Worm (Caenorhabditis elegans) whole organism, late embryonic: ENCODE measurements around the gene C14A11.9.

ENCODE experiments used
- C08G9.2 ChIP-seq: sonication (generic microtip); optimal IDR thresholded peaks from 2 replicates; lab custom pipeline; 2016; ENCODE audit warnings: mild to moderate bottlenecking, missing genetic modification characterization, moderate library complexity, missing compliant biosample characterization
- C38D4.7 ChIP-seq: fragments of 200-800 bp; sonication (Bioruptor generic); optimal IDR thresholded peaks from 2 replicates; lab custom pipeline; 2018; ENCODE audit warnings: mild to moderate bottlenecking, missing genetic modification characterization, moderate library complexity, missing compliant biosample characterization
- F13H6.1 ChIP-seq: sonication (generic microtip); optimal IDR thresholded peaks from 2 replicates; lab custom pipeline; 2016; ENCODE audit warnings: missing genetic modification characterization, missing compliant biosample characterization
- Y22D7AL.16 ChIP-seq: sonication (generic microtip); optimal IDR thresholded peaks from 2 replicates; lab custom pipeline; 2016; ENCODE audit warnings: missing genetic modification characterization, missing compliant biosample characterization
- ahr-1 ChIP-seq: sonication (generic microtip); optimal IDR thresholded peaks from 2 replicates; lab custom pipeline; 2016; ENCODE audit warnings: missing genetic modification characterization, missing compliant biosample characterization
- ama-1 ChIP-seq: fragments of 150-350 bp; optimal IDR thresholded peaks from 2 replicates; lab custom pipeline; 2014
- ceh-14 ChIP-seq: sonication (generic microtip); optimal IDR thresholded peaks from 2 replicates; lab custom pipeline; 2016; ENCODE audit warnings: missing genotype, missing genetic modification characterization, missing compliant biosample characterization
- ceh-30 ChIP-seq: fragments of 150-350 bp; optimal IDR thresholded peaks from 2 replicates; lab custom pipeline; 2014; ENCODE audit warnings: missing biosample characterization, missing genetic modification characterization
- ceh-31 ChIP-seq: sonication (generic microtip); optimal IDR thresholded peaks from 2 replicates; lab custom pipeline; 2016; ENCODE audit warnings: missing genetic modification characterization, missing compliant biosample characterization
- ceh-34 ChIP-seq: sonication (generic microtip); optimal IDR thresholded peaks from 2 replicates; lab custom pipeline; 2016; ENCODE audit warnings: mild to moderate bottlenecking, missing genetic modification characterization, missing compliant biosample characterization
- ceh-48 ChIP-seq: sonication (generic microtip); optimal IDR thresholded peaks from 2 replicates; lab custom pipeline; 2016; ENCODE audit warnings: missing genetic modification characterization, inconsistent platforms, missing compliant biosample characterization
- ceh-6 ChIP-seq: fragments of 200-800 bp; sonication (Bioruptor generic); optimal IDR thresholded peaks from 2 replicates; lab custom pipeline; 2018; ENCODE audit warnings: mild to moderate bottlenecking, missing genetic modification characterization, missing compliant biosample characterization
- che-1 ChIP-seq: sonication (generic microtip); optimal IDR thresholded peaks from 2 replicates; lab custom pipeline; 2016; ENCODE audit warnings: mild to moderate bottlenecking, missing genetic modification characterization, missing compliant biosample characterization
- elt-4 ChIP-seq: sonication (generic microtip); optimal IDR thresholded peaks from 2 replicates; lab custom pipeline; 2016; ENCODE audit warnings: missing genetic modification characterization, missing compliant biosample characterization
- ets-4 ChIP-seq: sonication (generic microtip); optimal IDR thresholded peaks from 2 replicates; lab custom pipeline; 2016; ENCODE audit warnings: missing genetic modification characterization, missing compliant biosample characterization
- eyg-1 ChIP-seq: sonication (generic microtip); optimal IDR thresholded peaks from 2 replicates; lab custom pipeline; 2016; ENCODE audit warnings: missing genotype, missing genetic modification characterization, missing compliant biosample characterization
- fax-1 ChIP-seq: sonication (generic microtip); optimal IDR thresholded peaks from 2 replicates; lab custom pipeline; 2016; ENCODE audit warnings: missing genotype, missing genetic modification characterization, missing compliant biosample characterization
- fkh-10 ChIP-seq: fragments of 150-350 bp; optimal IDR thresholded peaks from 2 replicates; lab custom pipeline; 2014; ENCODE audit warnings: missing biosample characterization, missing genetic modification reagents, missing genetic modification characterization
- fkh-6 ChIP-seq: sonication (generic microtip); optimal IDR thresholded peaks from 2 replicates; lab custom pipeline; 2016; ENCODE audit warnings: missing genetic modification characterization, missing compliant biosample characterization
- gmeb-2 ChIP-seq: sonication (generic microtip); optimal IDR thresholded peaks from 2 replicates; lab custom pipeline; 2016; ENCODE audit warnings: missing genetic modification characterization, inconsistent platforms, missing compliant biosample characterization
- hlh-30 ChIP-seq: sonication (generic microtip); optimal IDR thresholded peaks from 2 replicates; lab custom pipeline; 2017; ENCODE audit warnings: antibody characterized with exemption, missing genetic modification characterization, missing compliant biosample characterization; ENCODE audit not compliant: insufficient read depth
- hlh-6 ChIP-seq: sonication (generic microtip); optimal IDR thresholded peaks from 2 replicates; lab custom pipeline; 2016; ENCODE audit warnings: missing genotype, missing genetic modification characterization, missing compliant biosample characterization
- hlh-8 ChIP-seq: sonication (generic microtip); optimal IDR thresholded peaks from 2 replicates; lab custom pipeline; 2016; ENCODE audit warnings: missing genotype, missing genetic modification characterization, missing compliant biosample characterization
- madf-2 ChIP-seq: sonication (generic microtip); optimal IDR thresholded peaks from 2 replicates; lab custom pipeline; 2017; ENCODE audit warnings: missing genetic modification characterization, missing compliant biosample characterization
- mec-3 ChIP-seq: sonication (generic microtip); optimal IDR thresholded peaks from 2 replicates; lab custom pipeline; 2016; ENCODE audit warnings: borderline replicate concordance, missing genetic modification characterization, missing compliant biosample characterization
- nfya-1 ChIP-seq: sonication (generic microtip); optimal IDR thresholded peaks from 2 replicates; lab custom pipeline; 2017; ENCODE audit warnings: missing genetic modification characterization, mild to moderate bottlenecking, missing compliant biosample characterization, antibody characterized with exemption, moderate library complexity
- nhr-232 ChIP-seq: sonication (generic microtip); optimal IDR thresholded peaks from 2 replicates; lab custom pipeline; 2016; ENCODE audit warnings: missing genetic modification characterization, missing compliant biosample characterization
- odd-2 ChIP-seq: sonication (generic microtip); optimal IDR thresholded peaks from 2 replicates; lab custom pipeline; 2017; ENCODE audit warnings: antibody characterized with exemption, mild to moderate bottlenecking, missing genetic modification characterization, missing compliant biosample characterization
- pag-3 ChIP-seq: sonication (generic microtip); optimal IDR thresholded peaks from 2 replicates; lab custom pipeline; 2016; ENCODE audit warnings: missing compliant biosample characterization, missing genetic modification characterization, borderline replicate concordance
- pat-9 ChIP-seq: fragments of 200-800 bp; sonication (Bioruptor generic); optimal IDR thresholded peaks from 2 replicates; lab custom pipeline; 2018; ENCODE audit warnings: mild to moderate bottlenecking, missing genetic modification characterization, moderate library complexity, missing compliant biosample characterization
- pax-1 ChIP-seq: fragments of 150-350 bp; optimal IDR thresholded peaks from 2 replicates; lab custom pipeline; 2014; ENCODE audit warnings: missing biosample characterization, missing genetic modification characterization
- pha-2 ChIP-seq: sonication (generic microtip); optimal IDR thresholded peaks from 2 replicates; lab custom pipeline; 2017; ENCODE audit warnings: mild to moderate bottlenecking, missing genetic modification characterization, missing compliant biosample characterization
- pha-4 ChIP-seq: fragments of 150-350 bp; optimal IDR thresholded peaks from 2 replicates; lab custom pipeline; 2018; ENCODE audit warnings: missing biosample characterization, missing genetic modification reagents, missing genetic modification characterization
- pqm-1 ChIP-seq: sonication (generic microtip); optimal IDR thresholded peaks from 2 replicates; lab custom pipeline; 2016; ENCODE audit warnings: missing genetic modification characterization, missing compliant biosample characterization
- pros-1 ChIP-seq: fragments of 150-350 bp; optimal IDR thresholded peaks from 2 replicates; lab custom pipeline; 2014; ENCODE audit warnings: missing biosample characterization, missing genetic modification reagents, missing genetic modification characterization
- ref-2 ChIP-seq: sonication (generic microtip); optimal IDR thresholded peaks from 2 replicates; lab custom pipeline; 2016; ENCODE audit warnings: missing genetic modification characterization, missing compliant biosample characterization
- sox-2 ChIP-seq: fragments of 200-800 bp; sonication (Bioruptor generic); IDR thresholded peaks from 2 replicates; pipeline ENCODE4 v1.3.6; 2022; ENCODE audit warnings: missing genetic modification reagents, missing genetic modification characterization, missing compliant biosample characterization
- tbx-2 ChIP-seq: sonication (generic microtip); optimal IDR thresholded peaks from 2 replicates; lab custom pipeline; 2016; ENCODE audit warnings: missing genetic modification characterization, missing compliant biosample characterization
- tbx-7 ChIP-seq: sonication (generic microtip); optimal IDR thresholded peaks from 2 replicates; lab custom pipeline; 2016; ENCODE audit warnings: missing genotype, missing genetic modification characterization, missing compliant biosample characterization
- ttx-3 ChIP-seq: sonication (generic microtip); optimal IDR thresholded peaks from 2 replicates; lab custom pipeline; 2016; ENCODE audit warnings: missing genetic modification reagents, missing genetic modification characterization, missing compliant biosample characterization
- unc-42 ChIP-seq: sonication (generic microtip); optimal IDR thresholded peaks from 2 replicates; lab custom pipeline; 2016; ENCODE audit warnings: missing genotype, missing genetic modification characterization, missing compliant biosample characterization
- unc-55 ChIP-seq: sonication (generic microtip); optimal IDR thresholded peaks from 2 replicates; lab custom pipeline; 2017; ENCODE audit warnings: missing biosample characterization, missing genetic modification reagents, missing genetic modification characterization
- unc-86 ChIP-seq: sonication (generic microtip); optimal IDR thresholded peaks from 2 replicates; lab custom pipeline; 2016; ENCODE audit warnings: missing genetic modification characterization, missing compliant biosample characterization
- zip-5 ChIP-seq: sonication (generic microtip); optimal IDR thresholded peaks from 2 replicates; lab custom pipeline; 2016; ENCODE audit warnings: missing genetic modification characterization, missing compliant biosample characterization
- ztf-16 ChIP-seq: sonication (generic microtip); optimal IDR thresholded peaks from 2 replicates; lab custom pipeline; 2017; ENCODE audit warnings: missing genetic modification characterization, missing compliant biosample characterization

Gene C14A11.9

DNA sequence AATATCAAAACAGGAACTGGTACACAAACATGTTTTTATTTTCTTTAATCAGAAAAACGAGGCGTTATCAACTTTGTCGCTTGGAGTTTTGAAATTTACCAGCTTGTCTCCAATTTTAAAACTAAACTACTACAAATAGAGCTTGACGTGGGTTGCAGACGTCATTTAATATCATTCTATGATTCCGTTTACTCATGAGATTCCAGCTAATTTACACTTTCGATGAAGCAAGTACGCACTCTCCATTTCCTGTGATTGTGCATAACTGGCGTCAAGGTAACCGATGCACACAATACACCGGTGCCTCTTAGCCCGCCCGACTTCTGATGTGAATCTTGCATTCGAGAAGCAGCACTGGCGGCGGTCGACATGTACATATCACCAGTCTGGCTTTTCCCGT, 9.5 kb upstream of the C14A11.9 start:
- TF ChIP-seq ttx-3 (tag; lab: Kevin White, UChicago) (no peak), ama-1 (no peak), mec-3 (no peak), ahr-1 (no peak), pqm-1 (no peak), unc-86 (no peak), fax-1 (tag; lab: Kevin White, UChicago) (no peak), unc-55 (GFP tag; lab: Kevin White, UChicago) (no peak), ceh-6 (GFP tag; lab: Kevin White, UChicago) (no peak), pros-1 (no peak), nhr-232 (tag; lab: Kevin White, UChicago) (no peak), ztf-16 (tag; lab: Kevin White, UChicago) (no peak), C08G9.2 (tag; lab: Kevin White, UChicago) (no peak), hlh-6 (tag; lab: Kevin White, UChicago) (no peak)

DNA sequence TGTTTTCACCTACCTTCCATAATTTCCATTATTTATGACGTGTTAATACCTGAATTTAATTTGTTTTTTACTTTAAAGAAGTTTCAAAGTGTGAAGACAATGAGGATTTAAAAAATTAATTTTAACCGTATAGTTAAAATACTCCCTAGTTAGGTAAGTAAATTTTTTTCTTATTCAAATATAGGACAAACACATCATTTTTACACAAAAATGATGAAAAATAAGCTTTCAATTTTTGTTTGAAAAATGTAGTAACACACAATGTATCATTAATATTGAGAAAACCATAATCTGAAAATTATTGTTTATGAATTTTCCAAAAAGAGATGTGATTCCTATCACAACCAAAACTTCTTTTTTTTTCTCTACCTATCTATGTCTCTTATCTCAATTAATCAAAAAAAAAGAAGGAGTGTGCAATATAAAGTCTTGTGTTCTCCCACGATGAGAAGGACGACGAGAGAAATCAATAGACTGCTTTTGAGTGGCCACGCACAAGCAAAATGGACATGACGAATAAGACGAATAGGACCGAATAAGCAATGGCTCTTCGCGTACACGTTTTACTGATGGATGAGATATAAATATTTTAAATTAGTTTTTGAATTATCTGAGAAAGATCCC, 4.8 kb upstream of the C14A11.9 start, which contains the start of gene C14A11.6:
Gene C14A11.6, minus strand, starts transcription at position 51 of the 624 bp plus-strand sequence.
- TF ChIP-seq sox-2 (GFP tag; lab: Robert Waterston, UW) = no peak
- TF ChIP-seq pax-1 (tag; lab: Kevin White, UChicago) = no peak
- peak; percentile 53 for TF ChIP-seq ceh-48 (tag; lab: Kevin White, UChicago)
- TF ChIP-seq nhr-232 (tag; lab: Kevin White, UChicago) = no peak
- no peak for TF ChIP-seq pha-2
- TF ChIP-seq fkh-6 (tag; lab: Kevin White, UChicago) = no peak
- no peak for TF ChIP-seq eyg-1 (tag; lab: Kevin White, UChicago)

DNA sequence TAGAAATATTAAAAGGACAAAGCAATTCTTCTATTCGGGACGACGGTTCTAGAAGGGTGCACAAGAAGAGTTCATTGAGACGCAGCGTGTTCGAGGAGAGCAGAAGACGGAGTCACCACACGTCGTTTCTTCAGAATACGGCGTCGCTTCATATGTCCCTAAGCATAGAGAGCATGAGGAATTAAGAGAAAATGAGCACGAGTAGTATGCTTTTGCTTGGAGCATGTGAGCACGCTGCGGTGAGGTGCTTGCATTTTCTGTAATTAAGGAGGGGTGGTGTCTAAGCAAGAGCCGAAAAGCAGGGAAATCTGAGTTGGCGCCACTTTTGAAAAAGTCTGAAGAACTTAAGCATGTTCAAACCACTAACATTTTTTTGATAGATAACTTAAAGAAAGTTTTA, 2.0 kb downstream of the C14A11.9 start, which contains the start of gene C14A11.5:
Gene C14A11.5, minus strand, starts transcription at position 139 of the 400 bp plus-strand sequence.
- no peak for TF ChIP-seq hlh-8 (tag; lab: Kevin White, UChicago)
- TF ChIP-seq ceh-14 (tag; lab: Kevin White, UChicago) = peak; percentile 35
- peak; percentile 8 for TF ChIP-seq unc-42 (tag; lab: Kevin White, UChicago)
- no peak for TF ChIP-seq pha-4 (tag; lab: Kevin White, UChicago)
- TF ChIP-seq tbx-2 (tag; lab: Kevin White, UChicago) = peak; percentile 3
- TF ChIP-seq ceh-31 = peak; percentile 57
- no peak for TF ChIP-seq ceh-48 (tag; lab: Kevin White, UChicago)
- TF ChIP-seq hlh-30 (tag; lab: Kevin White, UChicago) = peak; percentile 24
- TF ChIP-seq, all 69 proteins: peak for 5

DNA sequence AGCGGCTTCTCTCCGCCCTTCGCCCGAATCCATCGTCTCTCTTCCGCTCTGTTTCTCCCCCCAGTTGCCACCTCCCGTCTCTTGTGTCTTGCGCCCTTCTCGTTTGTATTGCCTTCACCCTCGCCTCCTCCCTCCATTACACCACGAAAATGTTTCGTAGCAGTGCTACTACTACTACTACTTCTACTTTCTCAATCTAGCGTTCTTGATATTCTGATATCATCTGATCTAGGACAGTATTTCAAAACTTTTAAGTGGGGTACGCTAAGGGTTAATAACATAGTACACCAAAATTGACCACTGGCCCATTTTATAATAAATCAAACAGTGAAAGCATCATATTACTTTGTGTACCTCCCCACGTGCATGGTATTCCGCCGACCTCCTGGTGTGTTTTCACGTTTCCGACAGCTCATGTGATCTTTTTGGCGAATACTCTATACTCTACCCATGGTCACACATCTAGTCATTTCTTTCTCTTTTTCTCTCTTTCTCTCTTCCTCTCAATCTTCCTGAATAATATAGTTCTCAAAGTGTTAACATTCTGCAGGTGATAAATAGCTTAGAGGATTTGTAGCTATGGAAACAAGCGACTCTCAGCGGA, 6.8 kb downstream of the C14A11.9 start, which contains the start of gene C14A11.2:
Gene C14A11.2, plus strand, starts transcription at position 551 of the 604 bp plus-strand sequence.
- no peak for TF ChIP-seq pha-4 (tag; lab: Kevin White, UChicago)
- TF ChIP-seq pqm-1 = no peak
- TF ChIP-seq Y22D7AL.16 (tag; lab: Kevin White, UChicago) = no peak
- TF ChIP-seq pha-2 = no peak
- TF ChIP-seq pag-3 (tag; lab: Kevin White, UChicago) = peak; percentile 1
- TF ChIP-seq fkh-10 (GFP tag; lab: Kevin White, UChicago) = no peak
- peak; percentile 43 for TF ChIP-seq tbx-2 (tag; lab: Kevin White, UChicago)
- peak; percentile 54 for TF ChIP-seq hlh-30 (tag; lab: Kevin White, UChicago)
- peak; percentile 48 for TF ChIP-seq ref-2 (tag; lab: Kevin White, UChicago)
- TF ChIP-seq ets-4 (tag; lab: Kevin White, UChicago) = no peak
- TF ChIP-seq elt-4 = no peak
- no peak for TF ChIP-seq madf-2
- TF ChIP-seq ceh-31 = peak; percentile 44
- no peak for TF ChIP-seq pat-9 (tag; lab: Kevin White, UChicago)
- no peak for TF ChIP-seq ceh-30 (tag; lab: Kevin White, UChicago)
- TF ChIP-seq zip-5 (tag; lab: Kevin White, UChicago) = no peak
- TF ChIP-seq gmeb-2 (tag; lab: Kevin White, UChicago) = no peak
- TF ChIP-seq C38D4.7 (GFP tag; lab: Kevin White, UChicago) = no peak
- TF ChIP-seq ahr-1 = no peak
- TF ChIP-seq F13H6.1 (tag; lab: Kevin White, UChicago) = peak; percentile 7
- no peak for TF ChIP-seq nhr-232 (tag; lab: Kevin White, UChicago)
- TF ChIP-seq unc-42 (tag; lab: Kevin White, UChicago) = peak; percentile 8
- TF ChIP-seq ceh-34 (tag; lab: Kevin White, UChicago) = peak; percentile 83
- no peak for TF ChIP-seq odd-2 (tag; lab: Kevin White, UChicago)
- no peak for TF ChIP-seq tbx-7 (tag; lab: Kevin White, UChicago)
- peak; percentile 32 for TF ChIP-seq nfya-1 (tag; lab: Kevin White, UChicago)
- TF ChIP-seq che-1 = no peak
